Worm (Caenorhabditis elegans) whole organism, early embryonic: ENCODE results near the gene ver-3.

ENCODE experiments used
- B0310.2 ChIP-seq: sonication (generic microtip); optimal IDR thresholded peaks from 2 replicates; lab custom pipeline; 2016; ENCODE audit warnings: mild to moderate bottlenecking, missing genetic modification characterization, missing compliant biosample characterization
- F13C5.2 ChIP-seq: sonication (generic microtip); optimal IDR thresholded peaks from 2 replicates; lab custom pipeline; 2017; ENCODE audit warnings: mild to moderate bottlenecking, missing genetic modification characterization, inconsistent platforms, missing compliant biosample characterization
- aly-1 ChIP-seq: sonication (generic microtip); optimal IDR thresholded peaks from 2 replicates; lab custom pipeline; 2016; ENCODE audit warnings: missing genetic modification characterization, missing compliant biosample characterization
- ama-1 ChIP-seq: fragments of 150-350 bp; optimal IDR thresholded peaks from 2 replicates; lab custom pipeline; 2014
- ets-7 ChIP-seq: sonication (generic microtip); optimal IDR thresholded peaks from 2 replicates; lab custom pipeline; 2016; ENCODE audit warnings: missing genotype, missing genetic modification characterization, missing compliant biosample characterization
- flt-1 ChIP-seq: fragments of 200-800 bp; sonication (Bioruptor generic); IDR thresholded peaks from 2 replicates; pipeline ENCODE4 v1.3.6; 2022; ENCODE audit warnings: missing genetic modification characterization, missing compliant biosample characterization
- hnd-1 ChIP-seq: sonication (generic microtip); optimal IDR thresholded peaks from 2 replicates; lab custom pipeline; 2016; ENCODE audit warnings: missing genetic modification characterization, missing compliant biosample characterization
- pes-1 ChIP-seq: fragments of 200-800 bp; sonication (Bioruptor generic); IDR thresholded peaks from 2 replicates; pipeline ENCODE4 v1.3.6; 2022; ENCODE audit warnings: missing genetic modification reagents, missing genetic modification characterization, missing compliant biosample characterization
- scrt-1 ChIP-seq: fragments of 200-800 bp; sonication (Bioruptor generic); IDR thresholded peaks from 2 replicates; pipeline ENCODE4 v1.3.6; 2022; ENCODE audit warnings: missing genetic modification characterization, missing compliant biosample characterization
- sea-1 ChIP-seq: fragments of 200-800 bp; sonication (Bioruptor generic); conservative IDR thresholded peaks from 2 replicates; pipeline ENCODE4 v1.3.6; 2022; ENCODE audit warnings: missing genetic modification characterization, missing compliant biosample characterization
- tbx-11 ChIP-seq: fragments of 200-800 bp; sonication (Bioruptor generic); IDR thresholded peaks from 2 replicates; pipeline ENCODE4 v1.3.6; 2022; ENCODE audit warnings: missing genetic modification characterization, missing compliant biosample characterization
- tbx-37 ChIP-seq: fragments of 200-800 bp; sonication (Bioruptor generic); conservative IDR thresholded peaks from 2 replicates; pipeline ENCODE4 v1.3.6; 2022; ENCODE audit warnings: missing genetic modification reagents, missing genetic modification characterization, missing compliant biosample characterization
- tra-4 ChIP-seq: sonication (generic microtip); optimal IDR thresholded peaks from 2 replicates; lab custom pipeline; 2017; ENCODE audit warnings: missing genetic modification characterization, missing compliant biosample characterization

ce11 chrX:10981374-10981773 lies 10.9 kb upstream of the ver-3 start:
- TF ChIP-seq ama-1 (no peak), pes-1 (GFP tag; lab: Robert Waterston, UW) (no peak), tra-4 (no peak), ets-7 (tag; lab: Kevin White, UChicago) (no peak), flt-1 (no peak), B0310.2 (tag; lab: Kevin White, UChicago) (no peak), sea-1 (GFP tag; lab: Robert Waterston, UW) (no peak), aly-1 (no peak), tbx-37 (no peak), F13C5.2 (tag; lab: Kevin White, UChicago) (no peak), scrt-1 (GFP tag; lab: Robert Waterston, UW) (no peak), tbx-11 (GFP tag; lab: Robert Waterston, UW) (no peak), hnd-1 (tag; lab: Kevin White, UChicago) (no peak)
